Worm (Caenorhabditis elegans) whole organism, L1 larva: ENCODE measurements around the gene bmy-1.

Experiments used
- C16A3.4 ChIP-seq: fragments of 150-350 bp; optimal IDR thresholded peaks from 2 replicates; lab custom pipeline; 2014; ENCODE audit warnings: missing biosample characterization, missing genetic modification characterization
- C34B4.2 ChIP-seq: sonication (generic microtip); optimal IDR thresholded peaks from 2 replicates; lab custom pipeline; 2017; ENCODE audit warnings: mild to moderate bottlenecking, missing genetic modification characterization, missing compliant biosample characterization
- Y116A8C.19 ChIP-seq: sonication (generic microtip); optimal IDR thresholded peaks from 2 replicates; lab custom pipeline; 2016; ENCODE audit warnings: missing compliant biosample characterization, missing genetic modification characterization, borderline replicate concordance
- aha-1 ChIP-seq: fragments of 150-350 bp; optimal IDR thresholded peaks from 2 replicates; lab custom pipeline; 2014; ENCODE audit warnings: missing biosample characterization, missing genetic modification characterization
- ama-1 ChIP-seq: fragments of 150-350 bp; optimal IDR thresholded peaks from 2 replicates; lab custom pipeline; 2014
- blmp-1 ChIP-seq: fragments of 150-350 bp; optimal IDR thresholded peaks from 2 replicates; lab custom pipeline; 2014; ENCODE audit warnings: missing biosample characterization, missing genetic modification characterization
- ceh-63 ChIP-seq: fragments of 200-800 bp; sonication (Bioruptor generic); optimal IDR thresholded peaks from 2 replicates; lab custom pipeline; 2018; ENCODE audit warnings: mild to moderate bottlenecking, missing genetic modification characterization, missing compliant biosample characterization
- ceh-8 ChIP-seq: fragments of 200-800 bp; sonication (Bioruptor generic); optimal IDR thresholded peaks from 2 replicates; lab custom pipeline; 2018; ENCODE audit warnings: mild to moderate bottlenecking, missing genetic modification characterization, moderate library complexity, missing compliant biosample characterization
- ceh-88 ChIP-seq: fragments of 200-800 bp; sonication (Bioruptor generic); IDR thresholded peaks from 2 replicates; pipeline ENCODE4 v1.3.6; 2022; ENCODE audit warnings: missing genetic modification characterization, missing compliant biosample characterization
- ceh-90 ChIP-seq: sonication (generic microtip); optimal IDR thresholded peaks from 2 replicates; lab custom pipeline; 2016; ENCODE audit warnings: missing genetic modification characterization, missing compliant biosample characterization
- dpl-1 ChIP-seq, 3 experiments: fragments of 150-350 bp in 2 of 3; sonication (generic microtip) in 1 of 3; optimal IDR thresholded peaks; 2 replicates each; lab custom pipeline; 2014 to 2017; ENCODE audit warnings: missing biosample characterization in 3 of 3, missing genetic modification characterization in 3 of 3, missing genetic modification reagents in 3 of 3
- dsc-1 ChIP-seq: sonication (generic microtip); optimal IDR thresholded peaks from 2 replicates; lab custom pipeline; 2016; ENCODE audit warnings: mild to moderate bottlenecking, missing genetic modification characterization, missing compliant biosample characterization
- efl-1 ChIP-seq, 4 experiments: fragments of 150-350 bp; optimal IDR thresholded peaks in 3 of 4; peaks in 1 of 4; 1 replicate in 1 of 4; 2 replicates in 3 of 4; lab custom pipeline; 2014; ENCODE audit warnings: missing biosample characterization in 2 of 4, missing genetic modification characterization in 2 of 4, missing genetic modification reagents in 2 of 4
- ets-5 ChIP-seq: fragments of 200-800 bp; sonication (Bioruptor generic); IDR thresholded peaks from 2 replicates; pipeline ENCODE4 v1.3.6; 2022; ENCODE audit warnings: missing genetic modification characterization, missing compliant biosample characterization
- fos-1 ChIP-seq: fragments of 150-350 bp; optimal IDR thresholded peaks from 2 replicates; lab custom pipeline; 2014; ENCODE audit warnings: missing biosample characterization, missing genetic modification characterization
- grh-1 ChIP-seq: fragments of 200-800 bp; sonication (Bioruptor generic); IDR thresholded peaks from 2 replicates; pipeline ENCODE4 v1.3.6; 2022; ENCODE audit warnings: missing genetic modification reagents, missing genetic modification characterization, missing compliant biosample characterization
- hlh-17 ChIP-seq: fragments of 200-800 bp; sonication (Bioruptor generic); optimal IDR thresholded peaks from 2 replicates; lab custom pipeline; 2018; ENCODE audit warnings: missing genetic modification characterization, mild to moderate bottlenecking, missing compliant biosample characterization, moderate library complexity, borderline replicate concordance
- hlh-4 ChIP-seq: sonication (generic microtip); optimal IDR thresholded peaks from 2 replicates; lab custom pipeline; 2016; ENCODE audit warnings: mild to moderate bottlenecking, missing genetic modification characterization, missing compliant biosample characterization
- hpl-2 ChIP-seq: fragments of 150-350 bp; optimal IDR thresholded peaks from 2 replicates; lab custom pipeline; 2014; ENCODE audit warnings: missing biosample characterization, missing genetic modification reagents, missing genetic modification characterization
- irx-1 ChIP-seq: sonication (generic microtip); optimal IDR thresholded peaks from 2 replicates; lab custom pipeline; 2016; ENCODE audit warnings: missing genetic modification characterization, missing compliant biosample characterization
- isw-1 ChIP-seq: fragments of 200-800 bp; sonication (Bioruptor generic); IDR thresholded peaks from 2 replicates; pipeline ENCODE4 v1.3.6; 2022; ENCODE audit warnings: missing genetic modification characterization, missing compliant biosample characterization
- jun-1 ChIP-seq: fragments of 150-350 bp; optimal IDR thresholded peaks from 2 replicates; lab custom pipeline; 2014; ENCODE audit warnings: missing biosample characterization, missing genetic modification reagents, missing genetic modification characterization
- lin-14 ChIP-seq: fragments of 200-800 bp; sonication (Bioruptor generic); optimal IDR thresholded peaks from 2 replicates; lab custom pipeline; 2018; ENCODE audit warnings: mild to moderate bottlenecking, missing genetic modification characterization, moderate library complexity, missing compliant biosample characterization
- lin-39 ChIP-seq: fragments of 150-350 bp; optimal IDR thresholded peaks from 2 replicates; lab custom pipeline; 2014; ENCODE audit warnings: missing biosample characterization, missing genetic modification reagents, missing genetic modification characterization
- mdl-1 ChIP-seq, 2 experiments: fragments of 150-350 bp; optimal IDR thresholded peaks; 2 replicates each; lab custom pipeline; 2014 to 2017; ENCODE audit warnings: missing biosample characterization in 2 of 2, missing genetic modification characterization in 2 of 2, inconsistent platforms in 1 of 2
- mef-2 ChIP-seq: fragments of 150-350 bp; optimal IDR thresholded peaks from 2 replicates; lab custom pipeline; 2014; ENCODE audit warnings: missing biosample characterization, missing genetic modification characterization
- mep-1 ChIP-seq: fragments of 150-350 bp; optimal IDR thresholded peaks from 2 replicates; lab custom pipeline; 2014; ENCODE audit warnings: missing biosample characterization, missing genetic modification characterization
- nhr-12 ChIP-seq: sonication (generic microtip); optimal IDR thresholded peaks from 2 replicates; lab custom pipeline; 2017; ENCODE audit warnings: missing biosample characterization, missing genetic modification characterization
- nhr-19 ChIP-seq: fragments of 200-800 bp; sonication (Bioruptor generic); conservative IDR thresholded peaks from 2 replicates; pipeline ENCODE4 v1.3.6; 2022; ENCODE audit warnings: missing genetic modification characterization, missing compliant biosample characterization
- nhr-76 ChIP-seq: sonication (generic microtip); optimal IDR thresholded peaks from 2 replicates; lab custom pipeline; 2017; ENCODE audit warnings: missing biosample characterization, missing genetic modification characterization
- nhr-84 ChIP-seq: sonication (generic microtip); optimal IDR thresholded peaks from 2 replicates; lab custom pipeline; 2017; ENCODE audit warnings: missing biosample characterization, missing genetic modification characterization
- nhr-90 ChIP-seq: sonication (generic microtip); optimal IDR thresholded peaks from 2 replicates; lab custom pipeline; 2016; ENCODE audit warnings: mild to moderate bottlenecking, missing genetic modification characterization, missing compliant biosample characterization; ENCODE audit not compliant: poor library complexity
- pag-3 ChIP-seq: sonication (generic microtip); optimal IDR thresholded peaks from 2 replicates; lab custom pipeline; 2017; ENCODE audit warnings: missing genetic modification characterization, mild to moderate bottlenecking, missing compliant biosample characterization, antibody characterized with exemption, borderline replicate concordance; ENCODE audit not compliant: insufficient read depth
- pax-3 ChIP-seq: fragments of 200-800 bp; sonication (Bioruptor generic); optimal IDR thresholded peaks from 2 replicates; lab custom pipeline; 2018; ENCODE audit warnings: mild to moderate bottlenecking, missing genetic modification characterization, moderate library complexity, missing compliant biosample characterization
- pqm-1 ChIP-seq: sonication (generic microtip); optimal IDR thresholded peaks from 3 replicates; lab custom pipeline; 2017; ENCODE audit warnings: missing biosample characterization, missing genetic modification characterization
- rnt-1 ChIP-seq: sonication (generic microtip); optimal IDR thresholded peaks from 2 replicates; lab custom pipeline; 2016; ENCODE audit warnings: mild to moderate bottlenecking, missing genetic modification characterization, moderate library complexity, missing compliant biosample characterization
- snu-23 ChIP-seq: sonication (generic microtip); optimal IDR thresholded peaks from 2 replicates; lab custom pipeline; 2016; ENCODE audit warnings: missing genetic modification characterization, missing compliant biosample characterization
- sox-4 ChIP-seq: sonication (generic microtip); optimal IDR thresholded peaks from 2 replicates; lab custom pipeline; 2016; ENCODE audit warnings: missing genetic modification characterization, missing compliant biosample characterization
- sptf-1 ChIP-seq: fragments of 150-350 bp; optimal IDR thresholded peaks from 2 replicates; lab custom pipeline; 2014; ENCODE audit warnings: missing biosample characterization, missing genetic modification characterization
- sup-37 ChIP-seq: fragments of 200-800 bp; sonication (Bioruptor generic); optimal IDR thresholded peaks from 2 replicates; lab custom pipeline; 2018; ENCODE audit warnings: mild to moderate bottlenecking, missing genetic modification characterization, missing compliant biosample characterization
- swsn-7 ChIP-seq: sonication (generic microtip); optimal IDR thresholded peaks from 2 replicates; lab custom pipeline; 2016; ENCODE audit warnings: missing genetic modification characterization, missing compliant biosample characterization
- unc-130 ChIP-seq: fragments of 150-350 bp; optimal IDR thresholded peaks from 2 replicates; lab custom pipeline; 2017; ENCODE audit warnings: missing biosample characterization, missing genetic modification characterization, inconsistent platforms
- unc-30 ChIP-seq: sonication (generic microtip); optimal IDR thresholded peaks from 2 replicates; lab custom pipeline; 2017; ENCODE audit warnings: missing biosample characterization, missing genetic modification characterization
- unc-86 ChIP-seq: sonication (generic microtip); optimal IDR thresholded peaks from 2 replicates; lab custom pipeline; 2016; ENCODE audit warnings: missing genetic modification characterization, missing compliant biosample characterization
- ztf-11 ChIP-seq, 2 experiments: sonication (generic microtip); optimal IDR thresholded peaks; 2 replicates each; lab custom pipeline; 2016 to 2017; ENCODE audit warnings: missing genetic modification characterization in 2 of 2, missing biosample characterization in 1 of 2, missing compliant biosample characterization in 1 of 2

The bmy-1 gene

ce11 chrII:5336660-5337494 is 21.6 kb upstream of the bmy-1 start (continued):
- peak; percentile 58 for TF ChIP-seq irx-1
- no peak for TF ChIP-seq grh-1 (GFP tag; lab: Robert Waterston, UW)
- TF ChIP-seq C34B4.2 (tag; lab: Kevin White, UChicago): no peak
- no peak for TF ChIP-seq sup-37
- peak in 1 of 2 experiments; percentile 65 for TF ChIP-seq mdl-1 (tag; optimal IDR thresholded peaks at IDR 0.05; lab: Kevin White, UChicago)
- peak; percentile 64 to 76 for TF ChIP-seq efl-1 (optimal IDR thresholded peaks at IDR 0.05; lab: Kevin White, UChicago)
- TF ChIP-seq efl-1 (GFP tag; optimal IDR thresholded peaks at IDR 0.05 in 1 of 2; lab: Kevin White, UChicago): peak; percentile 57 to 84
- TF ChIP-seq ets-5: no peak
- no peak for TF ChIP-seq aha-1
- 0 out of 2 replicates have a peak, but pooled peaks have one; percentile 14 for TF ChIP-seq isw-1
- peak; percentile 27 for TF ChIP-seq C16A3.4 (tag; lab: Kevin White, UChicago)
- peak; percentile 20 for TF ChIP-seq lin-39 (tag; lab: Kevin White, UChicago)
- TF ChIP-seq nhr-19 (GFP tag; lab: Robert Waterston, UW): peak; percentile 57
- peak; percentile 47 for TF ChIP-seq nhr-90
- TF ChIP-seq ama-1 (lab: Kevin White, UChicago): peak; percentile 48
- TF ChIP-seq hlh-17 (GFP tag; lab: Kevin White, UChicago): no peak
- TF ChIP-seq jun-1 (tag; lab: Kevin White, UChicago): peak; percentile 98
- TF ChIP-seq mef-2 (tag; lab: Kevin White, UChicago): no peak
- TF ChIP-seq sptf-1 (tag; lab: Kevin White, UChicago): no peak
- peak; percentile 25 to 58 (median 53) for TF ChIP-seq dpl-1 (GFP tag; optimal IDR thresholded peaks at IDR 0.05; lab: Kevin White, UChicago)
- no peak for TF ChIP-seq Y116A8C.19 (tag; lab: Kevin White, UChicago)
- TF ChIP-seq nhr-84 (tag; lab: Kevin White, UChicago): no peak
- no peak for TF ChIP-seq hlh-4
- TF ChIP-seq ztf-11 (tag; optimal IDR thresholded peaks at IDR 0.05; lab: Kevin White, UChicago): no peak
- no peak for TF ChIP-seq pqm-1 (tag; lab: Kevin White, UChicago)
- TF ChIP-seq ceh-88 (GFP tag; lab: Robert Waterston, UW): no peak
- peak; percentile 46 for TF ChIP-seq dsc-1 (tag; lab: Kevin White, UChicago)
- peak; percentile 46 for TF ChIP-seq pax-3
- TF ChIP-seq unc-130 (tag; lab: Kevin White, UChicago): peak; percentile 52
- TF ChIP-seq hpl-2 (GFP tag; lab: Kevin White, UChicago): no peak
- peak; percentile 72 for TF ChIP-seq rnt-1
- TF ChIP-seq swsn-7 (tag; lab: Kevin White, UChicago): peak; percentile 79
- TF ChIP-seq nhr-76 (tag; lab: Kevin White, UChicago): no peak
- no peak for TF ChIP-seq pag-3 (tag; lab: Kevin White, UChicago)
- peak; percentile 87 for TF ChIP-seq blmp-1 (tag; lab: Kevin White, UChicago)
- no peak for TF ChIP-seq unc-30 (tag; lab: Kevin White, UChicago)

ce11 chrII:5337495-5337840 is 21.0 kb upstream of the bmy-1 start:
- TF ChIP-seq sox-4: no peak
- peak; percentile 14 for TF ChIP-seq lin-14 (GFP tag; lab: Kevin White, UChicago)
- peak; percentile 29 for TF ChIP-seq mep-1 (tag; lab: Kevin White, UChicago)
- no peak for TF ChIP-seq ceh-8
- TF ChIP-seq nhr-84 (tag; lab: Kevin White, UChicago): no peak
- TF ChIP-seq ceh-90 (tag; lab: Kevin White, UChicago): no peak
- no peak for TF ChIP-seq unc-86 (tag; lab: Kevin White, UChicago)
- no peak for TF ChIP-seq grh-1 (GFP tag; lab: Robert Waterston, UW)
- TF ChIP-seq fos-1: no peak
- TF ChIP-seq nhr-12 (tag; lab: Kevin White, UChicago): no peak
- TF ChIP-seq C16A3.4 (tag; lab: Kevin White, UChicago): no peak
- TF ChIP-seq lin-39 (tag; lab: Kevin White, UChicago): no peak
- TF ChIP-seq ceh-63: peak; percentile 30
- no peak for TF ChIP-seq snu-23 (GFP tag; lab: Kevin White, UChicago)
- TF ChIP-seq, all 84 proteins: peak for 3
